Fruit fly (Drosophila melanogaster): Measurements from ENCODE around the gene hzg.

- TF ChIP-seq h (optimal IDR thresholded peaks at IDR 0.05), result no peak
- no peak for TF ChIP-seq CG1233 (GFP tag; optimal IDR thresholded peaks at IDR 0.05)
- no peak for TF ChIP-seq CG7963 (GFP tag; IDR thresholded peaks at IDR 0.05; ENCODE audit: partially characterized antibody)
- TF ChIP-seq Myb (GFP tag; optimal IDR thresholded peaks at IDR 0.05), result no peak
- TF ChIP-seq chinmo (GFP tag; IDR thresholded peaks at IDR 0.05; ENCODE audit: partially characterized antibody), result 0 out of 4 replicates have a peak, but pooled peaks have one; percentile 17
- TF ChIP-seq CG6272 (GFP tag; IDR thresholded peaks at IDR 0.05), result no peak
- TF ChIP-seq CG17328 (GFP tag; IDR thresholded peaks at IDR 0.05), result no peak
- no peak for TF ChIP-seq CG1792 (GFP tag; optimal IDR thresholded peaks at IDR 0.05)
- TF ChIP-seq Stat92E (GFP tag; optimal IDR thresholded peaks at IDR 0.05), result no peak
- no peak for TF ChIP-seq org-1 (GFP tag; optimal IDR thresholded peaks at IDR 0.05)
Measured at dm6 chr3L:16002116-16002716, 2.3 kb downstream of the hzg start.
